Worm (Caenorhabditis elegans) whole organism, young adult: ENCODE data around the gene R03D7.2.

Experiments
- F23B12.7 ChIP-seq: sonication (generic microtip); optimal IDR thresholded peaks from 2 replicates; lab custom pipeline; 2017; ENCODE audit warnings: missing genetic modification characterization, mild to moderate bottlenecking, missing compliant biosample characterization, antibody characterized with exemption, moderate library complexity; ENCODE audit not compliant: insufficient read depth
- Y56A3A.18 ChIP-seq: fragments of 200-800 bp; sonication (Bioruptor generic); IDR thresholded peaks from 2 replicates; pipeline ENCODE4 v1.3.6; 2022; ENCODE audit warnings: missing genetic modification reagents, missing genetic modification characterization, missing compliant biosample characterization
- rcor-1 ChIP-seq: fragments of 200-800 bp; sonication (Bioruptor generic); IDR thresholded peaks from 2 replicates; pipeline ENCODE4 v1.3.6; 2022; ENCODE audit warnings: missing genetic modification reagents, missing genetic modification characterization, missing compliant biosample characterization

DNA sequence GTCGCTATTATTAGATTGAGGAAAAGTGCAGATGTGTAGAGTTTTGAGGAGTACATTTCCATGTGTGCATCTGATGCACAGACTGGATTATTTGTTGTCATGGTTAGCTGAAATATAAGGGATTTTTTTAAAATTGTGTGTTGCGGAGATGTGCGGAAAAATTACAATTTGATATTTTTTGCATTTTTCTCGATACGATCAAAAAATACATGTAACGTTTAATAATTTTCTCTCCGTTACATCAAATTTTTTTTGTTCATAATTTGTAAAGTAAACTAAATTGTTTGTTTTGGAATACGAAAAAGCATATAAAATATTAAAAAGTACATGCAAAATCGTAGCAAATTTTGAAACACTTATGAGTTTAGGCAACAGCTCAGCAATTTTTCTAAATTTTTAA, 24.8 kb downstream of the R03D7.2 start, which contains the start of gene sra-11:
- no peak for TF ChIP-seq rcor-1 (GFP tag; lab: Robert Waterston, UW)
- TF ChIP-seq F23B12.7 (tag; lab: Kevin White, UChicago) = no peak
- TF ChIP-seq Y56A3A.18 (GFP tag; lab: Robert Waterston, UW) = no peak
